Worm (Caenorhabditis elegans): ENCODE results near the gene cyn-13.
"Not testable (repeated sequence)": the region's sequence is repeated elsewhere in the genome, so short reads cannot be mapped to it uniquely, and the experiment has no call there.

Gene cyn-13

DNA sequence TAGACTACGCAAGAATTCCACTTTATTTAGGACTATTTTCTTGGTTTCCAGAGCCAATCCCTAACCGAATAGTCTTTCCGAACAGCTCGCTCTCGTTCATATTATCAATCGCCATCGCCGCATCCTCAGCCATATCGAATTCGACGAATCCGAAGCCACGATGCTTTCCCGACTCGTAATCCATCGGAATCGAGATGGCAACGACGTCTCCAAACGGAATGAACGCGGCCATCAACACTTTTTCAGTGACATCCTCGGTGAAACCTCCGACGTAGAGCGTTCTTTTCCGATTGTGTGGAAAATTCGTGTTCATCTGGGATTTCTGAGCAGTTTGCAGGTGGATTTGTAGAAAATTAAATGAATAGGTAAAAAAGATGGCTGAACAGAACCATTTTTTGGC lies at the start of gene cyn-13:
TSS of gene cyn-13 (minus strand) at position 313 of the 400 bp plus-strand sequence.
- TF ChIP-seq ceh-9 (tag; optimal IDR thresholded peaks at IDR 0.05) = no peak
- no peak for TF ChIP-seq ama-1 (optimal IDR thresholded peaks at IDR 0.05)
- no peak for TF ChIP-seq skn-1 (tag; optimal IDR thresholded peaks at IDR 0.05)
- TF ChIP-seq ceh-28 (tag; optimal IDR thresholded peaks at IDR 0.05) = no peak
- no peak for TF ChIP-seq nhr-237 (tag; optimal IDR thresholded peaks at IDR 0.05)
- TF ChIP-seq ceh-82 (tag; optimal IDR thresholded peaks at IDR 0.05) = no peak
- no peak for TF ChIP-seq nhr-12 (tag; optimal IDR thresholded peaks at IDR 0.05)
- TF ChIP-seq eor-1 (tag; optimal IDR thresholded peaks at IDR 0.05) = no peak
- no peak for TF ChIP-seq mdl-1 (tag; optimal IDR thresholded peaks at IDR 0.05)
- TF ChIP-seq fkh-2 (tag; optimal IDR thresholded peaks at IDR 0.05) = no peak
- no peak for TF ChIP-seq fos-1 (tag; optimal IDR thresholded peaks at IDR 0.05)
- no peak for TF ChIP-seq nhr-11 (tag; optimal IDR thresholded peaks at IDR 0.05)
- no peak for TF ChIP-seq unc-62 (GFP tag; optimal IDR thresholded peaks at IDR 0.05)
- no peak for TF ChIP-seq mml-1 (tag; optimal IDR thresholded peaks at IDR 0.05)
- TF ChIP-seq daf-12 (tag; optimal IDR thresholded peaks at IDR 0.05) = no peak
- no peak for TF ChIP-seq hmg-11 (tag; optimal IDR thresholded peaks at IDR 0.05)
- TF ChIP-seq fkh-10 (GFP tag; optimal IDR thresholded peaks at IDR 0.05) = no peak
- TF ChIP-seq R02D3.7 (tag; optimal IDR thresholded peaks at IDR 0.05) = no peak
- no peak for TF ChIP-seq ztf-11 (tag; optimal IDR thresholded peaks at IDR 0.05)
- TF ChIP-seq sea-2 (GFP tag; optimal IDR thresholded peaks at IDR 0.05) = no peak

DNA sequence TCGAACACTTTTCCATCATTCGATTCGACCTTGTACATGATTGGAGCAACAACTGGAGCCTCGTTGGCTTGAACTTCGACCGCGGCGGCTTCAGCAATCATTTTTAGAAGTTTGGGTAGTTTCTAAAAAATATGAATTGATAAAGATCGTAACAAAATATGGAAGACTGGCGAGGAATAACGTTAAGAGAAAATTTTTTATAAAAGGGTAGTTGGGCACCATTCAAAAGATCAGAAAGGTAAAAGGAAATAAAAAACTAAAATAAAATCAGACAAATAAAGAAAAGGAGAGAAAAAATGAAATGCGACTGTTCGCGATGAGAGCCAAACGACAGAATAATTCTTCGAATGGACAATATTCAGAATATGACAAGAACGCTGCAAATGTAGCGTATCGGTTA lies 49.3 kb upstream of the cyn-13 start, which contains the start of gene skr-8:
TSS of gene skr-8 (minus strand) at position 101 of the 400 bp plus-strand sequence.
- not testable (repeated sequence) for TF ChIP-seq R02D3.7 (tag; optimal IDR thresholded peaks at IDR 0.05); nfya-1 (tag; optimal IDR thresholded peaks at IDR 0.05; ENCODE audit: insufficient read depth); nhr-11 (tag; optimal IDR thresholded peaks at IDR 0.05)

DNA sequence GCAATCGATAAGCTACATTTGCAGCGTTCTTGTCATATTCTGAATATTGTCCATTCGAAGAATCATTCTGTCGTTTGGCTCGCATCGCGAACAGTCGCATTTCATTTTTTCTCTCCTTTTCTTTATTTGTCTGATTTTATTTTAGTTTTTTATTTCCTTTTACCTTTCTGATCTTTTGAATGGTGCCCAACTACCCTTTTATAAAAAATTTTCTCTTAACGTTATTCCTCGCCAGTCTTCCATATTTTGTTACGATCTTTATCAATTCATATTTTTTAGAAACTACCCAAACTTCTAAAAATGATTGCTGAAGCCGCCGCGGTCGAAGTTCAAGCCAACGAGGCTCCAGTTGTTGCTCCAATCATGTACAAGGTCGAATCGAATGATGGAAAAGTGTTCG lies 46.8 kb upstream of the cyn-13 start, which contains the start of gene skr-9:
TSS of gene skr-9 (plus strand) at position 301 of the 400 bp plus-strand sequence.
- not testable (repeated sequence) for TF ChIP-seq jun-1, ceh-9, lsy-12 (tag; optimal IDR thresholded peaks at IDR 0.05)

DNA sequence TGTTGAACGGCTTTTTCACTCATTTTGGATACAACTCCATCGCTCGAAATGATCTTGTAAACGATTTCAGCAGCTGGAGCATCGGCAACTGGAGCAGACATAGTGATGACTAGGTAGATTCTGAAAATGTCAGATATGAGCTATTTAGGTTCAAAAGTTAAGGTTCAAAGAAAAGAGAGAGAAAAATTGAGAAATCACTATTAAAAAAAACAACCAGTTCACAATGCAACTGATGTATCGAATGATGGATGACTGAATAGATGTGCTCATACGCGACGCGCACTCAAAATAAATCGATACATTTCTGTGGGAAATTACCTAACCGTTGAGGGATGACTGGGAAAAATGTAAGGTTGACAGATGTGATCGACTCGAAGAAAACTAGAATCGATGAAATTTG lies 46.1 kb upstream of the cyn-13 start, which contains the start of gene skr-13:
TSS of gene skr-13 (minus strand) at position 101 of the 400 bp plus-strand sequence.
- TF ChIP-seq fkh-10 (GFP tag; optimal IDR thresholded peaks at IDR 0.05) (no peak), nhr-76 (tag; optimal IDR thresholded peaks at IDR 0.05) (no peak), nhr-11 (tag; optimal IDR thresholded peaks at IDR 0.05) (no peak), fos-1 (tag; optimal IDR thresholded peaks at IDR 0.05) (no peak), nhr-12 (tag; optimal IDR thresholded peaks at IDR 0.05) (no peak), mml-1 (tag; optimal IDR thresholded peaks at IDR 0.05) (no peak), ztf-4 (tag; optimal IDR thresholded peaks at IDR 0.05) (no peak), egl-5 (tag; optimal IDR thresholded peaks at IDR 0.05) (no peak), pqm-1 (tag; optimal IDR thresholded peaks at IDR 0.05) (no peak), egl-27 (tag; optimal IDR thresholded peaks at IDR 0.05) (no peak), elt-2 (tag; optimal IDR thresholded peaks at IDR 0.05) (no peak), daf-12 (tag; optimal IDR thresholded peaks at IDR 0.05) (no peak), elt-3 (tag; optimal IDR thresholded peaks at IDR 0.05) (no peak), zag-1 (tag; optimal IDR thresholded peaks at IDR 0.05) (no peak), lsy-12 (tag; optimal IDR thresholded peaks at IDR 0.05) (no peak), ama-1 (optimal IDR thresholded peaks at IDR 0.05) (no peak)

DNA sequence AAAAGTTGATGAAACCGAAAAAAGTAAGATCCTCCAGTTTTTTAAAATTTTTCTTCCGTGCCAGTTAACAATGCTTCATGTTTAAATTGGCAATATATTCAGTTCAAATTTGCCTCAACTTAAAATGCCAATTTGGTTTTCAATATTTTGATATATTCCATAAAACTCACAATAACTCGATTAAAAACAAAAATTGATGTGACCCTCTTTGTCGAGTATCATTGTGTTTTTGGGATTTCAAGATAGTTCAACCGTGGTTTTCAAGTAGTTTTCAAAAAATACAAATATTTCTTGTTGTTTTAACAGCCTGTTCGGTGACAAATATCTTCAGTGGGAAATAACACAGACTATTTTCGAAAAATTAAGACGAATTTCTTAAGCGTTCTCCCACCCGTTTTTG lies 36.5 kb upstream of the cyn-13 start:
- no peak for TF ChIP-seq nhr-11 (tag; optimal IDR thresholded peaks at IDR 0.05)
- TF ChIP-seq snpc-4 (tag; optimal IDR thresholded peaks at IDR 0.05) = no peak
- no peak for TF ChIP-seq hmg-11 (tag; optimal IDR thresholded peaks at IDR 0.05)

DNA sequence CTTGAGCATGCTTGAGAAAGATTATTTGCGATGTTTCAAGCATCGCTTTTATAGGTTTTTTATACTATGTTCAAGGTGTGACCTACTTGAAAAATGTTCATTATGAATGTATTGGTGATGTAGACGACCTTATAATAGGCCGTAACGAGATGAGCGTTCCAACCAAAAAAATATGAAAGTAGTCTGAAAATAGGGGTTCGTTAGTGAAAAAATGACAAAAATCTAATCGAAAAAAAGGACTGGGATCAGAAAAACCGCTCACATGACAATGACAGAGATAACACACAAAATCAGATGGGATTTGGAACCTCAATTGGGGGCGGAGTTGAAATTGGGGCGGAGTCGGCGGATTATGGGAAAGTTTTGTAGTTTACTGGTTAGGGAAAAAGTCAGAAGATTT lies 34.4 kb upstream of the cyn-13 start, which contains the start of gene Y116A8C.40:
TSS of gene Y116A8C.40 (minus strand) at position 101 of the 400 bp plus-strand sequence.
- TF ChIP-seq tbx-2 (tag; optimal IDR thresholded peaks at IDR 0.05) = no peak
- TF ChIP-seq nhr-12 (tag; optimal IDR thresholded peaks at IDR 0.05) = no peak
- TF ChIP-seq ZK546.5 (tag; optimal IDR thresholded peaks at IDR 0.05) = no peak
- TF ChIP-seq ceh-16 (tag; optimal IDR thresholded peaks at IDR 0.05) = no peak
- no peak for TF ChIP-seq nhr-237 (tag; optimal IDR thresholded peaks at IDR 0.05)
- no peak for TF ChIP-seq unc-39 (tag; optimal IDR thresholded peaks at IDR 0.05)
- no peak for TF ChIP-seq aly-2 (tag; optimal IDR thresholded peaks at IDR 0.05)

Measured in whole organism, L3 larva.